Worm (Caenorhabditis elegans): ENCODE results near the gene srlf-27.

Gene srlf-27

ce11 chrIV:14610942-14611724 lies 26.4 kb upstream of the srlf-27 start:
- TF ChIP-seq ceh-14 (tag; optimal IDR thresholded peaks at IDR 0.05) = no peak
- TF ChIP-seq eyg-1 (tag; optimal IDR thresholded peaks at IDR 0.05) = no peak
- no peak for TF ChIP-seq ceh-45 (GFP tag; IDR thresholded peaks at IDR 0.05)
- TF ChIP-seq tbx-7 (tag; optimal IDR thresholded peaks at IDR 0.05) = no peak
- TF ChIP-seq che-1 (tag; optimal IDR thresholded peaks at IDR 0.05) = no peak
- no peak for TF ChIP-seq ttx-3 (tag; optimal IDR thresholded peaks at IDR 0.05)
- peak; percentile 10 for TF ChIP-seq unc-55 (GFP tag; optimal IDR thresholded peaks at IDR 0.05)
- no peak for TF ChIP-seq K02D7.2 (tag; optimal IDR thresholded peaks at IDR 0.05)
- TF ChIP-seq pha-2 (tag; optimal IDR thresholded peaks at IDR 0.05) = no peak
- peak; percentile 11 for TF ChIP-seq sdc-2 (tag; optimal IDR thresholded peaks at IDR 0.05)
- no peak for TF ChIP-seq K09A11.1 (tag; optimal IDR thresholded peaks at IDR 0.05; ENCODE audit: insufficient read depth)
- peak; percentile 85 for TF ChIP-seq ceh-18 (tag; optimal IDR thresholded peaks at IDR 0.05)
- TF ChIP-seq ref-2 (tag; optimal IDR thresholded peaks at IDR 0.05) = peak; percentile 10
- TF ChIP-seq nhr-232 (tag; optimal IDR thresholded peaks at IDR 0.05) = no peak
- peak; percentile 32 for TF ChIP-seq ceh-31 (tag; optimal IDR thresholded peaks at IDR 0.05)
- no peak for TF ChIP-seq elt-4 (tag; optimal IDR thresholded peaks at IDR 0.05)
- TF ChIP-seq T23F11.4 (GFP tag; optimal IDR thresholded peaks at IDR 0.05) = no peak
- TF ChIP-seq ceh-2 (tag; optimal IDR thresholded peaks at IDR 0.05) = peak; percentile 13
- no peak for TF ChIP-seq pqm-1 (tag; optimal IDR thresholded peaks at IDR 0.05)
- TF ChIP-seq fkh-10 (GFP tag; optimal IDR thresholded peaks at IDR 0.05) = no peak
- no peak for TF ChIP-seq pag-3 (tag; optimal IDR thresholded peaks at IDR 0.05; ENCODE audit: borderline replicate concordance)
- TF ChIP-seq madf-2 (tag; optimal IDR thresholded peaks at IDR 0.05) = no peak
- TF ChIP-seq ceh-19 (GFP tag; optimal IDR thresholded peaks at IDR 0.05) = no peak
- TF ChIP-seq elt-2 (tag; optimal IDR thresholded peaks at IDR 0.05) = peak; percentile 50
- no peak for TF ChIP-seq ztf-16 (tag; optimal IDR thresholded peaks at IDR 0.05)
- peak; percentile 41 for TF ChIP-seq mec-3 (tag; optimal IDR thresholded peaks at IDR 0.05; ENCODE audit: borderline replicate concordance)
- TF ChIP-seq npax-4 (tag; optimal IDR thresholded peaks at IDR 0.05) = no peak
- no peak for TF ChIP-seq F13H6.1 (tag; optimal IDR thresholded peaks at IDR 0.05)
- peak; percentile 59 for TF ChIP-seq tbx-2 (tag; optimal IDR thresholded peaks at IDR 0.05)
- TF ChIP-seq ceh-48 (tag; optimal IDR thresholded peaks at IDR 0.05) = no peak
- peak; percentile 40 for TF ChIP-seq nfya-1 (tag; optimal IDR thresholded peaks at IDR 0.05)
- peak; percentile 62 for TF ChIP-seq rnt-1 (tag; optimal IDR thresholded peaks at IDR 0.05)
- peak; percentile 44 for TF ChIP-seq ceh-34 (tag; optimal IDR thresholded peaks at IDR 0.05)
- TF ChIP-seq C08G9.2 (tag; optimal IDR thresholded peaks at IDR 0.05) = no peak
- TF ChIP-seq ceh-22 (tag; optimal IDR thresholded peaks at IDR 0.05) = peak; percentile 0
- TF ChIP-seq dmd-4 (tag; optimal IDR thresholded peaks at IDR 0.05; ENCODE audit: borderline replicate concordance) = peak; percentile 22

ce11 chrIV:14611892-14612497 lies 25.5 kb upstream of the srlf-27 start:
- TF ChIP-seq ceh-18 (tag; optimal IDR thresholded peaks at IDR 0.05) = no peak
- TF ChIP-seq ref-2 (tag; optimal IDR thresholded peaks at IDR 0.05) = no peak
- no peak for TF ChIP-seq nhr-11 (tag; optimal IDR thresholded peaks at IDR 0.05)
- TF ChIP-seq ceh-6 (GFP tag; optimal IDR thresholded peaks at IDR 0.05) = no peak
- TF ChIP-seq ceh-24 (tag; optimal IDR thresholded peaks at IDR 0.05) = no peak
- no peak for TF ChIP-seq unc-55 (GFP tag; optimal IDR thresholded peaks at IDR 0.05)
- TF ChIP-seq sox-4 (tag; optimal IDR thresholded peaks at IDR 0.05) = no peak
- no peak for TF ChIP-seq tbx-7 (tag; optimal IDR thresholded peaks at IDR 0.05)
- TF ChIP-seq unc-42 (tag; optimal IDR thresholded peaks at IDR 0.05) = no peak
- no peak for TF ChIP-seq odd-2 (tag; optimal IDR thresholded peaks at IDR 0.05)
- TF ChIP-seq syd-9 (tag; optimal IDR thresholded peaks at IDR 0.05) = no peak
- TF ChIP-seq hlh-8 (tag; optimal IDR thresholded peaks at IDR 0.05) = no peak
- TF ChIP-seq Y22D7AL.16 (tag; optimal IDR thresholded peaks at IDR 0.05) = no peak
- TF ChIP-seq tbx-2 (tag; optimal IDR thresholded peaks at IDR 0.05) = no peak
